Fruit fly (Drosophila melanogaster) whole organism, prepupa: ENCODE measurements around the gene NC2beta.

ENCODE experiments used
- CG7368 ChIP-seq: fragments of 200-800 bp; sonication (Bioruptor generic); optimal IDR thresholded peaks from 3 replicates; lab custom pipeline; 2016; ENCODE audit warnings: missing biosample characterization, missing genetic modification characterization
- CG9139 ChIP-seq: fragments of 200-800 bp; sonication (Bioruptor generic); optimal IDR thresholded peaks from 3 replicates; lab custom pipeline; 2017; ENCODE audit warnings: missing biosample characterization, mild to moderate bottlenecking, missing genetic modification characterization
- Eip78C ChIP-seq: fragments of 200-800 bp; sonication (Bioruptor generic); peaks from one replicate; lab custom pipeline; 2016; ENCODE audit warnings: missing biosample characterization, missing genetic modification characterization
- Gug ChIP-seq: fragments of 200-800 bp; sonication (Bioruptor generic); IDR thresholded peaks from 2 replicates; pipeline ENCODE4 v1.3.6; 2022; ENCODE audit warnings: missing biosample characterization, missing genetic modification characterization
- Hr39 ChIP-seq: fragments of 200-800 bp; sonication (Bioruptor generic); optimal IDR thresholded peaks from 2 replicates; lab custom pipeline; 2016; ENCODE audit warnings: missing biosample characterization, missing genetic modification characterization
- Lpt ChIP-seq: fragments of 200-800 bp; sonication (Bioruptor generic); optimal IDR thresholded peaks from 3 replicates; lab custom pipeline; 2016; ENCODE audit warnings: missing biosample characterization, missing genetic modification characterization
- OdsH ChIP-seq: fragments of 200-800 bp; sonication (Bioruptor generic); optimal IDR thresholded peaks from 3 replicates; lab custom pipeline; 2016; ENCODE audit warnings: missing biosample characterization, missing genetic modification characterization
- Sox102F ChIP-seq: fragments of 200-800 bp; sonication (Bioruptor generic); optimal IDR thresholded peaks from 2 replicates; lab custom pipeline; 2016; ENCODE audit warnings: missing biosample characterization, mild to moderate bottlenecking, missing genetic modification characterization
- acj6 ChIP-seq: fragments of 200-800 bp; sonication (Bioruptor generic); optimal IDR thresholded peaks from 3 replicates; lab custom pipeline; 2016; ENCODE audit warnings: missing biosample characterization, missing genetic modification characterization
- cyc ChIP-seq: fragments of 200-800 bp; sonication (Bioruptor generic); optimal IDR thresholded peaks from 3 replicates; lab custom pipeline; 2016; ENCODE audit warnings: missing biosample characterization, missing genetic modification characterization
- dsx ChIP-seq: fragments of 200-800 bp; optimal IDR thresholded peaks from 3 replicates; lab custom pipeline; 2019; ENCODE audit warnings: missing biosample characterization, mild to moderate bottlenecking, missing genetic modification characterization, moderate library complexity; ENCODE audit not compliant: poor library complexity, severe bottlenecking
- fd59A ChIP-seq: fragments of 200-800 bp; sonication (Bioruptor generic); optimal IDR thresholded peaks from 2 replicates; lab custom pipeline; 2017; ENCODE audit warnings: missing biosample characterization, mild to moderate bottlenecking, missing genetic modification characterization, missing genetic modification reagents
- salr ChIP-seq, 2 experiments: fragments of 200-800 bp; sonication (Bioruptor generic); optimal IDR thresholded peaks; 3 replicates each; lab custom pipeline; 2016 to 2018; ENCODE audit warnings: missing biosample characterization in 2 of 2, missing genetic modification characterization in 2 of 2, mild to moderate bottlenecking in 1 of 2

DNA sequence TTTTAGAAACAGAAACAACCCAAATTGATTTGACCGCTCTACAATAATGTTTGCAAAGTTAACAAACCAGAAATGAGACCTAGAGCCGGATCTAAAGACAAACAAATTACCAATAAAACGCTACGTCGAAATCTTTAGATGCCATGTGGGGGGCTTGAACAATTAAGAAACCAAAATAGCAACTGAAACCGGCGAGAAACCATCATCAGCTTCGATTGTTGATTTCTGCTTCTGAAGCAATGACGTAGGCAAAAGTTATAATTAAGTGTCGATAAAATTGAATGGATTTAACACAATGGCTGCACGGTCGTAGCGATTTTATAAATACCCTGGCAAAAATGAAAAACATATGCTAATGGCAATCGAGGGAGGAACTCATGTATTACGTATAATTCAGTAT is 14.7 kb upstream of the NC2beta start:
- TF ChIP-seq salr (GFP tag; optimal IDR thresholded peaks at IDR 0.05; lab: Kevin White, UChicago) (no peak), cyc (GFP tag; lab: Kevin White, UChicago) (no peak), Lpt (GFP tag; lab: Kevin White, UChicago) (no peak), dsx (GFP tag; lab: Kevin White, UChicago) (no peak), acj6 (GFP tag; lab: Kevin White, UChicago) (no peak), CG7368 (GFP tag; lab: Kevin White, UChicago) (no peak), OdsH (GFP tag; lab: Kevin White, UChicago) (no peak), CG9139 (no peak), Eip78C (GFP tag; lab: Kevin White, UChicago) (no peak), Sox102F (GFP tag; lab: Kevin White, UChicago) (no peak), Hr39 (GFP tag; lab: Kevin White, UChicago) (no peak), fd59A (GFP tag; lab: Kevin White, UChicago) (no peak), Gug (GFP tag; lab: Robert Waterston, UW) (no peak)
